Worm (Caenorhabditis elegans) whole organism, L3 larva: ENCODE results near the gene Y36E3A.2.

Source experiments
- ama-1 ChIP-seq: fragments of 150-350 bp; optimal IDR thresholded peaks from 2 replicates; lab custom pipeline; 2018
- daf-12 ChIP-seq: fragments of 150-350 bp; optimal IDR thresholded peaks from 2 replicates; lab custom pipeline; 2014; ENCODE audit warnings: missing biosample characterization, missing genetic modification reagents, missing genetic modification characterization
- elt-1 ChIP-seq: fragments of 150-350 bp; optimal IDR thresholded peaks from 2 replicates; lab custom pipeline; 2014; ENCODE audit warnings: missing biosample characterization, missing genetic modification characterization
- elt-2 ChIP-seq: sonication (generic microtip); optimal IDR thresholded peaks from 2 replicates; lab custom pipeline; 2016; ENCODE audit warnings: missing genetic modification reagents, mild to moderate bottlenecking, missing genetic modification characterization, missing compliant biosample characterization
- fkh-10 ChIP-seq: sonication (generic microtip); optimal IDR thresholded peaks from 2 replicates; lab custom pipeline; 2017; ENCODE audit warnings: missing biosample characterization, missing genetic modification reagents, missing genetic modification characterization
- jun-1 ChIP-seq: fragments of 150-350 bp; optimal IDR thresholded peaks from 2 replicates; lab custom pipeline; 2014; ENCODE audit warnings: missing biosample characterization, missing genetic modification reagents, missing genetic modification characterization
- lin-39 ChIP-seq: fragments of 150-350 bp; optimal IDR thresholded peaks from 2 replicates; lab custom pipeline; 2018; ENCODE audit warnings: missing biosample characterization, missing genetic modification reagents, missing genetic modification characterization
- nfya-1 ChIP-seq: sonication (generic microtip); optimal IDR thresholded peaks from 2 replicates; lab custom pipeline; 2017; ENCODE audit warnings: missing genetic modification characterization, mild to moderate bottlenecking, missing compliant biosample characterization, antibody characterized with exemption, moderate library complexity; ENCODE audit not compliant: insufficient read depth
- nhr-237 ChIP-seq: fragments of 150-350 bp; optimal IDR thresholded peaks from 2 replicates; lab custom pipeline; 2014; ENCODE audit warnings: missing biosample characterization, missing genetic modification characterization
- pha-4 ChIP-seq: fragments of 150-350 bp; optimal IDR thresholded peaks from 2 replicates; lab custom pipeline; 2014; ENCODE audit warnings: missing biosample characterization, missing genetic modification reagents, missing genetic modification characterization
- pqm-1 ChIP-seq: fragments of 150-350 bp; optimal IDR thresholded peaks from 2 replicates; lab custom pipeline; 2017; ENCODE audit warnings: missing biosample characterization, missing genetic modification characterization, inconsistent platforms
- skn-1 ChIP-seq: fragments of 150-350 bp; optimal IDR thresholded peaks from 2 replicates; lab custom pipeline; 2014; ENCODE audit warnings: missing biosample characterization, missing genetic modification characterization
- unc-62 ChIP-seq: fragments of 150-350 bp; sonication (generic microtip); optimal IDR thresholded peaks from 4 replicates; lab custom pipeline; 2014; ENCODE audit warnings: missing biosample characterization, missing genetic modification reagents, missing genetic modification characterization
- ztf-4 ChIP-seq: fragments of 150-350 bp; optimal IDR thresholded peaks from 2 replicates; lab custom pipeline; 2014; ENCODE audit warnings: missing biosample characterization, missing genetic modification characterization

DNA sequence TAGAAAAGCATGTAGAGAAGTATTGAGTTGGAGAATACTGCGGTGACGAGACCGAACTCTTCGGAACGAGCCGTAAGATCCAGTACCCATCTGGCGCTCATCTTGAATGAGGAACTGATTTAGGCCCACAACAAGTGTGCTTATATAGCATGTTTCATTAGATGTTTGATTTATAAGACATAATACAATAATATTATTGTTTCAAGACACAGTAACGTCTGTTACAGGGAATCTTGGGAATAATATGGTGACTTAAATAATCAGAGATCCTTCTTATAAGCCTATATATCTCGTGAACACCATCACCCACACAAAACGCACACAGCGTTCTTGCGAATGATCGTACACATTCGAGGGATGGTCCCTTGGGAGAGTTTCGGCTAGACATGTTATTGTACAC is 42.1 kb upstream of the Y36E3A.2 start, which contains the start of gene str-88:
- TF ChIP-seq ama-1 (lab: Kevin White, UChicago): no peak
- TF ChIP-seq daf-12 (tag; lab: Kevin White, UChicago): no peak
- no peak for TF ChIP-seq jun-1 (tag; lab: Kevin White, UChicago)
- TF ChIP-seq pqm-1: no peak
- TF ChIP-seq pha-4 (tag; lab: Kevin White, UChicago): no peak
- TF ChIP-seq unc-62: no peak
- TF ChIP-seq elt-2: no peak
- TF ChIP-seq lin-39 (tag; lab: Kevin White, UChicago): no peak
- TF ChIP-seq nfya-1: no peak
- no peak for TF ChIP-seq skn-1 (tag; lab: Kevin White, UChicago)
- no peak for TF ChIP-seq ztf-4 (tag; lab: Kevin White, UChicago)
- no peak for TF ChIP-seq nhr-237 (tag; lab: Kevin White, UChicago)
- TF ChIP-seq fkh-10 (GFP tag; lab: Kevin White, UChicago): no peak
- no peak for TF ChIP-seq elt-1 (tag; lab: Kevin White, UChicago)
